Worm (Caenorhabditis elegans) whole organism, L2 larva: ENCODE data around the gene ZC395.11.

Source experiments
- ZK546.5 ChIP-seq: sonication (generic microtip); optimal IDR thresholded peaks from 2 replicates; lab custom pipeline; 2017; ENCODE audit warnings: missing biosample characterization, missing genetic modification characterization
- alr-1 ChIP-seq: fragments of 150-350 bp; optimal IDR thresholded peaks from 2 replicates; lab custom pipeline; 2014; ENCODE audit warnings: missing biosample characterization, missing genetic modification characterization
- nhr-77 ChIP-seq: fragments of 150-350 bp; optimal IDR thresholded peaks from 2 replicates; lab custom pipeline; 2014; ENCODE audit warnings: missing biosample characterization, missing genetic modification characterization
- peb-1 ChIP-seq: fragments of 150-350 bp; optimal IDR thresholded peaks from 2 replicates; lab custom pipeline; 2014; ENCODE audit warnings: missing biosample characterization, missing genetic modification characterization
- unc-55 ChIP-seq: fragments of 150-350 bp; sonication (generic microtip); optimal IDR thresholded peaks from 3 replicates; lab custom pipeline; 2014; ENCODE audit warnings: missing biosample characterization, missing genetic modification reagents, missing genetic modification characterization

- TF ChIP-seq nhr-77 (tag; lab: Kevin White, UChicago) (no peak), alr-1 (no peak), ZK546.5 (no peak), unc-55 (GFP tag; lab: Kevin White, UChicago) (peak; percentile 50), peb-1 (no peak)
Measured at ce11 chrIII:5294867-5295266, 8.8 kb upstream of the ZC395.11 start.
